Worm (Caenorhabditis elegans) whole organism, early embryonic: ENCODE measurements around the gene K09B3.1.

Source experiments
- B0310.2 ChIP-seq: sonication (generic microtip); optimal IDR thresholded peaks from 2 replicates; lab custom pipeline; 2016; ENCODE audit warnings: mild to moderate bottlenecking, missing genetic modification characterization, missing compliant biosample characterization
- F13C5.2 ChIP-seq: sonication (generic microtip); optimal IDR thresholded peaks from 2 replicates; lab custom pipeline; 2017; ENCODE audit warnings: mild to moderate bottlenecking, missing genetic modification characterization, inconsistent platforms, missing compliant biosample characterization
- aly-1 ChIP-seq: sonication (generic microtip); optimal IDR thresholded peaks from 2 replicates; lab custom pipeline; 2016; ENCODE audit warnings: missing genetic modification characterization, missing compliant biosample characterization
- ama-1 ChIP-seq: fragments of 150-350 bp; optimal IDR thresholded peaks from 2 replicates; lab custom pipeline; 2014
- ceh-13 ChIP-seq: fragments of 200-800 bp; sonication (Bioruptor generic); optimal IDR thresholded peaks from 2 replicates; lab custom pipeline; 2018; ENCODE audit warnings: mild to moderate bottlenecking, missing genetic modification characterization, missing compliant biosample characterization
- ceh-36 ChIP-seq: sonication (generic microtip); optimal IDR thresholded peaks from 2 replicates; lab custom pipeline; 2016; ENCODE audit warnings: missing genetic modification characterization, inconsistent platforms, missing compliant biosample characterization
- ets-7 ChIP-seq: sonication (generic microtip); optimal IDR thresholded peaks from 2 replicates; lab custom pipeline; 2016; ENCODE audit warnings: missing genotype, missing genetic modification characterization, missing compliant biosample characterization
- flt-1 ChIP-seq: fragments of 200-800 bp; sonication (Bioruptor generic); IDR thresholded peaks from 2 replicates; pipeline ENCODE4 v1.3.6; 2022; ENCODE audit warnings: missing genetic modification characterization, missing compliant biosample characterization
- hmbx-1 ChIP-seq: sonication (generic microtip); optimal IDR thresholded peaks from 2 replicates; lab custom pipeline; 2016; ENCODE audit warnings: mild to moderate bottlenecking, missing genetic modification characterization, missing compliant biosample characterization
- hmg-4 ChIP-seq: fragments of 200-800 bp; sonication (Bioruptor generic); optimal IDR thresholded peaks from 2 replicates; lab custom pipeline; 2018; ENCODE audit warnings: mild to moderate bottlenecking, missing genetic modification characterization, missing compliant biosample characterization
- hnd-1 ChIP-seq: sonication (generic microtip); optimal IDR thresholded peaks from 2 replicates; lab custom pipeline; 2016; ENCODE audit warnings: missing genetic modification characterization, missing compliant biosample characterization
- pes-1 ChIP-seq: fragments of 200-800 bp; sonication (Bioruptor generic); IDR thresholded peaks from 2 replicates; pipeline ENCODE4 v1.3.6; 2022; ENCODE audit warnings: missing genetic modification reagents, missing genetic modification characterization, missing compliant biosample characterization
- scrt-1 ChIP-seq: fragments of 200-800 bp; sonication (Bioruptor generic); IDR thresholded peaks from 2 replicates; pipeline ENCODE4 v1.3.6; 2022; ENCODE audit warnings: missing genetic modification characterization, missing compliant biosample characterization
- sea-1 ChIP-seq: fragments of 200-800 bp; sonication (Bioruptor generic); conservative IDR thresholded peaks from 2 replicates; pipeline ENCODE4 v1.3.6; 2022; ENCODE audit warnings: missing genetic modification characterization, missing compliant biosample characterization

DNA sequence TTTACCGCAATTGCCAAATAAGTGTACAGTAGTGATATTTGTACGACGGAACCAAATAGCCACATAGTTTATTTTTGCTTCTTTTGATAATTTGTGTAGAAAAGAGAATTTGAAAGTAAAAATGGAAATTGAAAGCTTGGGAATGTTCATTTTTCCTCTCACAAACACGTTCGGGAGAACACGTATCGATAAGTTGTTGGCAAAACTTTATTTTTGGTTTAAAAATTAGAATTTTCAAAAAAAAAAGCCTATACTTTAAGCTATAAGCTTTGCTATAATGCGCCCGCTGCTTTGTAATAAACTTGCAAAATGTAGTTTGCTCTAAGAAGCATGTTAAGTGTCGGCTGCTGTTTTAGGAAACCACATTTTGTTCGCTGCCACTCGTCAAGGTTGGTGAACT lies 39.2 kb upstream of the K09B3.1 start, which contains the start of gene Y37E11AR.7:
- TF ChIP-seq ceh-36 (tag; lab: Kevin White, UChicago) = no peak
- TF ChIP-seq ama-1 (lab: Kevin White, UChicago) = no peak
- TF ChIP-seq hmg-4 (GFP tag; lab: Kevin White, UChicago) = no peak
- TF ChIP-seq ets-7 = no peak
- TF ChIP-seq sea-1 (GFP tag; lab: Robert Waterston, UW) = no peak
- TF ChIP-seq ceh-13 (GFP tag; lab: Kevin White, UChicago) = no peak
- no peak for TF ChIP-seq scrt-1 (GFP tag; lab: Robert Waterston, UW)
- no peak for TF ChIP-seq B0310.2
- no peak for TF ChIP-seq hmbx-1 (tag; lab: Kevin White, UChicago)
- TF ChIP-seq flt-1 (GFP tag; lab: Robert Waterston, UW) = no peak
- TF ChIP-seq aly-1 = no peak
- TF ChIP-seq F13C5.2 (tag; lab: Kevin White, UChicago) = no peak
- TF ChIP-seq pes-1 (GFP tag; lab: Robert Waterston, UW) = no peak
- TF ChIP-seq hnd-1 = no peak
